Fruit fly (Drosophila melanogaster): ENCODE results near the gene His2Av.

His2Av gene

DNA sequence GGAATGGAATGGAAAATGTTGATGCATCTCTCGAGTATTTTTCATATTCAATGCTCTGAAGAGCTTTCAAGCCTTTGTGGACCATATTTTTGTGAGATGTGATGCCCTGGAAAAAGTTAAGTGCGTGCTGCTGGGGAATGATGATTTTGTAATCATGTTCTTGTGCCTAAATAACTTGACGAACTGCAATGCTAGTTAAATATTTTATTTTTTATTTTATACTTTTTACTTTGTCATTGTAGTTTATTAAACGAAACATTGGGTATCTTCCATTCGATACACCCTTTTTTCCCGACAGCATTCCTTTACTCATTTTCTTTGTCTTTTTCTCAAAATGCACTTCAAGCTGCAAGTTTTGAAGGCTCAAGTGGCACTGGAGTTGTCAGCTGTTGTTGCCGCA, 33.3 kb downstream of the His2Av start (continued):
- TF ChIP-seq NK7.1 (GFP tag; optimal IDR thresholded peaks at IDR 0.05) (no peak), vnd (GFP tag; IDR thresholded peaks at IDR 0.05; ENCODE audit: partially characterized antibody) (no peak), zfh1 (GFP tag; IDR thresholded peaks at IDR 0.05) (peak; percentile 65; the same call in 2 of the 3 replicates), CG2889 (GFP tag; IDR thresholded peaks at IDR 0.05) (no peak), CG30403 (GFP tag; optimal IDR thresholded peaks at IDR 0.05) (peak; percentile 32), Eip74EF (GFP tag; optimal IDR thresholded peaks at IDR 0.05) (peak in 1 of 2 experiments; percentile 10), CG17912 (GFP tag; optimal IDR thresholded peaks at IDR 0.05) (no peak), sd (tag; optimal IDR thresholded peaks at IDR 0.05) (peak; percentile 40), Sin3A (optimal IDR thresholded peaks at IDR 0.05) (no peak), Rx (GFP tag; IDR thresholded peaks at IDR 0.05) (0 out of 2 replicates have a peak, but pooled peaks have one; percentile 24), gce (GFP tag; IDR thresholded peaks at IDR 0.05) (0 out of 3 replicates have a peak, but pooled peaks have one; percentile 18), CG12299 (tag; optimal IDR thresholded peaks at IDR 0.05) (no peak), tgo (GFP tag; IDR thresholded peaks at IDR 0.05) (peak; percentile 48; the same call in 2 of the 3 replicates), CG6654 (GFP tag; optimal IDR thresholded peaks at IDR 0.05) (no peak), CG34376 (GFP tag; optimal IDR thresholded peaks at IDR 0.05) (no peak), CG7556 (GFP tag; optimal IDR thresholded peaks at IDR 0.05) (peak; percentile 16), CG7372 (GFP tag; IDR thresholded peaks at IDR 0.05) (no peak), shn (GFP tag; optimal IDR thresholded peaks at IDR 0.05) (no peak), otp (GFP tag; IDR thresholded peaks at IDR 0.05) (0 out of 3 replicates have a peak, but pooled peaks have one; percentile 41), onecut (GFP tag; IDR thresholded peaks at IDR 0.05) (no peak), CG12236 (GFP tag; optimal IDR thresholded peaks at IDR 0.05) (no peak), CG3281 (GFP tag; optimal IDR thresholded peaks at IDR 0.05) (no peak), Poxn (GFP tag; IDR thresholded peaks at IDR 0.05) (no peak), CG10147 (GFP tag; optimal IDR thresholded peaks at IDR 0.05) (no peak), Myb (GFP tag; optimal IDR thresholded peaks at IDR 0.05) (no peak), CG9609 (GFP tag; optimal IDR thresholded peaks at IDR 0.05) (no peak), amos (GFP tag; IDR thresholded peaks at IDR 0.05; ENCODE audit: partially characterized antibody) (no peak), Hmx (GFP tag; optimal IDR thresholded peaks at IDR 0.05) (no peak), grn (GFP tag; optimal IDR thresholded peaks at IDR 0.05) (no peak), hb (GFP tag; IDR thresholded peaks at IDR 0.05; ENCODE audit: partially characterized antibody) (no peak), CG12744 (GFP tag; optimal IDR thresholded peaks at IDR 0.05) (no peak), kni (GFP tag; optimal IDR thresholded peaks at IDR 0.05) (no peak), CG17829 (tag; optimal IDR thresholded peaks at IDR 0.05) (peak; percentile 30), CG11695 (GFP tag; IDR thresholded peaks at IDR 0.05) (no peak), CG18476 (GFP tag; optimal IDR thresholded peaks at IDR 0.05) (no peak), Sry-β (GFP tag; optimal IDR thresholded peaks at IDR 0.05) (no peak), gcm2 (GFP tag; optimal IDR thresholded peaks at IDR 0.05) (no peak), CG12391 (tag; optimal IDR thresholded peaks at IDR 0.05) (peak; percentile 44), NC2α (GFP tag; optimal IDR thresholded peaks at IDR 0.05) (no peak), zen (tag; optimal IDR thresholded peaks at IDR 0.05) (no peak), Asciz (GFP tag; optimal IDR thresholded peaks at IDR 0.05) (peak; percentile 43), CG6254 (GFP tag; optimal IDR thresholded peaks at IDR 0.05) (peak; percentile 24), bbx (GFP tag; IDR thresholded peaks at IDR 0.05; ENCODE audit: partially characterized antibody) (no peak), sc (optimal IDR thresholded peaks at IDR 0.05) (no peak), sc (GFP tag; optimal IDR thresholded peaks at IDR 0.05) (peak; percentile 42), grau (tag; optimal IDR thresholded peaks at IDR 0.05) (peak; percentile 23), CG2120 (GFP tag; optimal IDR thresholded peaks at IDR 0.05) (no peak), CG14860 (GFP tag; IDR thresholded peaks at IDR 0.05; ENCODE audit: partially characterized antibody) (no peak), ind (GFP tag; optimal IDR thresholded peaks at IDR 0.05) (peak; percentile 9), Antp (GFP tag; optimal IDR thresholded peaks at IDR 0.05) (no peak), CG7928 (GFP tag; optimal IDR thresholded peaks at IDR 0.05) (no peak)
